Worm (Caenorhabditis elegans) whole organism, L4 larva: ENCODE measurements around the gene rmif-2.

Experiments used
- F26F4.8 ChIP-seq: fragments of 200-800 bp; sonication (Bioruptor generic); conservative IDR thresholded peaks from 2 replicates; pipeline ENCODE4 v1.3.6; 2022; ENCODE audit warnings: missing genetic modification characterization, missing compliant biosample characterization
- F49E8.2 ChIP-seq: sonication (generic microtip); optimal IDR thresholded peaks from 2 replicates; lab custom pipeline; 2016; ENCODE audit warnings: missing compliant biosample characterization, mild to moderate bottlenecking, missing genetic modification characterization, borderline replicate concordance
- R02D3.7 ChIP-seq: fragments of 150-350 bp; sonication (generic microtip); optimal IDR thresholded peaks from 3 replicates; lab custom pipeline; 2014; ENCODE audit warnings: missing biosample characterization, missing genetic modification characterization
- T20F7.1 ChIP-seq: fragments of 200-800 bp; sonication (Bioruptor generic); optimal IDR thresholded peaks from 2 replicates; lab custom pipeline; 2018; ENCODE audit warnings: mild to moderate bottlenecking, missing genetic modification characterization, missing compliant biosample characterization
- Y5F2A.4 ChIP-seq: fragments of 200-800 bp; sonication (Bioruptor generic); optimal IDR thresholded peaks from 2 replicates; lab custom pipeline; 2018; ENCODE audit warnings: mild to moderate bottlenecking, missing genetic modification characterization, missing compliant biosample characterization
- aha-1 ChIP-seq: fragments of 150-350 bp; peaks from one replicate; lab custom pipeline; 2014; ENCODE audit warnings: missing biosample characterization, missing genetic modification characterization
- attf-4 ChIP-seq: sonication (generic microtip); optimal IDR thresholded peaks from 3 replicates; lab custom pipeline; 2017; ENCODE audit warnings: missing biosample characterization, missing genetic modification characterization
- ceh-28 ChIP-seq: fragments of 150-350 bp; optimal IDR thresholded peaks from 2 replicates; lab custom pipeline; 2014; ENCODE audit warnings: missing biosample characterization, missing genetic modification reagents, missing genetic modification characterization
- daf-19 ChIP-seq: fragments of 200-800 bp; sonication (Bioruptor generic); conservative IDR thresholded peaks from 2 replicates; pipeline ENCODE4 v1.3.6; 2022; ENCODE audit warnings: missing genetic modification characterization, missing compliant biosample characterization
- egl-43 ChIP-seq: fragments of 200-800 bp; sonication (Bioruptor generic); IDR thresholded peaks from 2 replicates; pipeline ENCODE4 v1.3.6; 2022; ENCODE audit warnings: missing genetic modification reagents, missing genetic modification characterization, missing compliant biosample characterization
- hif-1 ChIP-seq, 2 experiments: sonication (generic microtip); optimal IDR thresholded peaks; 2 replicates each; lab custom pipeline; 2016 to 2017; ENCODE audit warnings: missing compliant biosample characterization in 2 of 2, missing genetic modification characterization in 2 of 2, missing genetic modification reagents in 2 of 2, missing genotype in 2 of 2, mild to moderate bottlenecking in 1 of 2
- hmg-1.1 ChIP-seq: fragments of 200-800 bp; sonication (Bioruptor generic); IDR thresholded peaks from 2 replicates; pipeline ENCODE4 v1.3.6; 2022; ENCODE audit warnings: missing genetic modification reagents, missing genetic modification characterization, missing compliant biosample characterization
- jun-1 ChIP-seq: fragments of 150-350 bp; optimal IDR thresholded peaks from 2 replicates; lab custom pipeline; 2014; ENCODE audit warnings: missing biosample characterization, missing genetic modification reagents, missing genetic modification characterization
- lin-13 ChIP-seq: fragments of 150-350 bp; optimal IDR thresholded peaks from 2 replicates; lab custom pipeline; 2014; ENCODE audit warnings: missing biosample characterization, missing genetic modification reagents, missing genetic modification characterization
- lin-29 ChIP-seq: fragments of 200-800 bp; sonication (Bioruptor generic); IDR thresholded peaks from 2 replicates; pipeline ENCODE4 v1.3.6; 2022; ENCODE audit warnings: missing genetic modification reagents, missing genetic modification characterization, missing compliant biosample characterization
- lsy-2 ChIP-seq, 2 experiments: fragments of 150-350 bp in 1 of 2; sonication (generic microtip) in 1 of 2; optimal IDR thresholded peaks; 2 replicates each; lab custom pipeline; 2014 to 2017; ENCODE audit warnings: missing biosample characterization in 2 of 2, missing genetic modification characterization in 2 of 2
- madf-5 ChIP-seq, 2 experiments: fragments of 200-800 bp; sonication (Bioruptor generic); IDR thresholded peaks; 2 replicates each; pipeline ENCODE4 v1.3.6; 2022; ENCODE audit warnings: missing compliant biosample characterization in 2 of 2, missing genetic modification characterization in 2 of 2
- nhr-10 ChIP-seq: fragments of 150-350 bp; optimal IDR thresholded peaks from 2 replicates; lab custom pipeline; 2014; ENCODE audit warnings: missing biosample characterization, missing genetic modification characterization
- nhr-6 ChIP-seq: fragments of 150-350 bp; optimal IDR thresholded peaks from 2 replicates; lab custom pipeline; 2014; ENCODE audit warnings: missing biosample characterization, missing genetic modification characterization
- nhr-77 ChIP-seq: fragments of 150-350 bp; optimal IDR thresholded peaks from 2 replicates; lab custom pipeline; 2014; ENCODE audit warnings: missing biosample characterization, missing genetic modification characterization
- pha-4 ChIP-seq, 2 experiments: fragments of 150-350 bp in 1 of 2; fragments of 200-800 bp in 1 of 2; sonication (Bioruptor generic) in 1 of 2; IDR thresholded peaks in 1 of 2; optimal IDR thresholded peaks in 1 of 2; 2 replicates each; pipeline versions ENCODE4 v1.3.6 to Lab custom; 2014 to 2022; ENCODE audit warnings: missing genetic modification characterization in 2 of 2, missing genetic modification reagents in 2 of 2, missing biosample characterization in 1 of 2, missing compliant biosample characterization in 1 of 2
- pqm-1 ChIP-seq: sonication (generic microtip); optimal IDR thresholded peaks from 2 replicates; lab custom pipeline; 2017; ENCODE audit warnings: missing biosample characterization, missing genetic modification characterization
- set-16 ChIP-seq: fragments of 200-800 bp; sonication (Bioruptor generic); IDR thresholded peaks from 2 replicates; pipeline ENCODE4 v1.3.6; 2022; ENCODE audit warnings: missing genetic modification reagents, missing genetic modification characterization, missing compliant biosample characterization
- snpc-1.2 ChIP-seq: fragments of 200-800 bp; sonication (Bioruptor generic); IDR thresholded peaks from 2 replicates; pipeline ENCODE4 v1.3.6; 2022; ENCODE audit warnings: missing genetic modification reagents, missing genetic modification characterization, missing compliant biosample characterization
- snpc-4 ChIP-seq: fragments of 150-350 bp; optimal IDR thresholded peaks from 2 replicates; lab custom pipeline; 2014; ENCODE audit warnings: missing biosample characterization, missing genetic modification characterization
- spr-1 ChIP-seq: sonication (generic microtip); optimal IDR thresholded peaks from 2 replicates; lab custom pipeline; 2016; ENCODE audit warnings: mild to moderate bottlenecking, missing genetic modification characterization, missing compliant biosample characterization
- unc-130 ChIP-seq: sonication (generic microtip); optimal IDR thresholded peaks from 2 replicates; lab custom pipeline; 2016; ENCODE audit warnings: missing genetic modification reagents, missing genetic modification characterization, missing compliant biosample characterization
- zfp-2 ChIP-seq: sonication (generic microtip); optimal IDR thresholded peaks from 2 replicates; lab custom pipeline; 2016; ENCODE audit warnings: mild to moderate bottlenecking, missing genetic modification characterization, missing compliant biosample characterization
- zip-2 ChIP-seq: fragments of 150-350 bp; optimal IDR thresholded peaks from 2 replicates; lab custom pipeline; 2014; ENCODE audit warnings: missing biosample characterization, missing genetic modification characterization
- ztf-11 ChIP-seq: fragments of 150-350 bp; optimal IDR thresholded peaks from 2 replicates; lab custom pipeline; 2014; ENCODE audit warnings: missing biosample characterization, missing genetic modification characterization

rmif-2 gene

ce11 chrIV:1228675-1229130, 46.3 kb downstream of the rmif-2 start, which contains the start of gene W09G12.7 (continued):
- TF ChIP-seq aha-1 (tag; lab: Kevin White, UChicago) = no peak

ce11 chrIV:1231589-1231988, 49.2 kb downstream of the rmif-2 start, which contains the start of gene W09G12.6:
TSS of gene W09G12.6 (plus strand) at chrIV:1231889.
- no peak for TF ChIP-seq zip-2 (tag; lab: Kevin White, UChicago)
- no peak for TF ChIP-seq jun-1 (tag; lab: Kevin White, UChicago)
- TF ChIP-seq snpc-1.2 (GFP tag; lab: Robert Waterston, UW) = no peak
- TF ChIP-seq spr-1 (tag; lab: Kevin White, UChicago) = no peak
- no peak for TF ChIP-seq lin-29 (GFP tag; lab: Robert Waterston, UW)
- no peak for TF ChIP-seq nhr-6
- no peak for TF ChIP-seq lin-13 (GFP tag; lab: Kevin White, UChicago)
- TF ChIP-seq nhr-10 (tag; lab: Kevin White, UChicago) = no peak
- TF ChIP-seq nhr-77 (tag; lab: Kevin White, UChicago) = no peak
- TF ChIP-seq hif-1 (tag; optimal IDR thresholded peaks at IDR 0.05; lab: Kevin White, UChicago) = no peak
- no peak for TF ChIP-seq F26F4.8 (GFP tag; lab: Robert Waterston, UW)
- no peak for TF ChIP-seq pqm-1 (tag; lab: Kevin White, UChicago)
- TF ChIP-seq zfp-2 (tag; lab: Kevin White, UChicago) = no peak
- TF ChIP-seq lsy-2 (tag; optimal IDR thresholded peaks at IDR 0.05; lab: Kevin White, UChicago) = no peak

- TF ChIP-seq unc-130 (GFP tag; lab: Kevin White, UChicago) = no peak
- TF ChIP-seq snpc-1.2 (GFP tag; lab: Robert Waterston, UW) = 0 out of 2 replicates have a peak, but pooled peaks have one; percentile 40
- peak; percentile 99 for TF ChIP-seq set-16 (GFP tag; lab: Robert Waterston, UW)
- peak; percentile 90 for TF ChIP-seq aha-1 (tag; lab: Kevin White, UChicago)
- TF ChIP-seq ztf-11 (tag; lab: Kevin White, UChicago) = no peak
- TF ChIP-seq daf-19 (GFP tag; lab: Robert Waterston, UW) = no peak
- no peak for TF ChIP-seq hmg-1.1
- TF ChIP-seq attf-4 = no peak
- no peak for TF ChIP-seq Y5F2A.4 (GFP tag; lab: Kevin White, UChicago)
- TF ChIP-seq pha-4 (GFP tag; IDR thresholded peaks at IDR 0.05; lab: Robert Waterston, UW) = peak; percentile 69; the same call in 1 of the 2 replicates
- TF ChIP-seq pha-4 (tag; optimal IDR thresholded peaks at IDR 0.05; lab: Kevin White, UChicago) = no peak
- TF ChIP-seq egl-43 (GFP tag; lab: Robert Waterston, UW) = peak; percentile 63
- 0 out of 4 replicates have a peak, but pooled peaks of 1 of the 2 experiments have one; percentile 35 for TF ChIP-seq madf-5 (GFP tag; IDR thresholded peaks at IDR 0.05; lab: Robert Waterston, UW)
- no peak for TF ChIP-seq snpc-4 (tag; lab: Kevin White, UChicago)
- no peak for TF ChIP-seq F49E8.2 (tag; lab: Kevin White, UChicago)
These were observed 50.2 kb downstream of the rmif-2 start for ce11 chrIV:1232419-1233145.

ce11 chrIV:1234780-1235179, 52.4 kb downstream of the rmif-2 start:
- no peak for TF ChIP-seq T20F7.1 (GFP tag; lab: Kevin White, UChicago)
- peak; percentile 73 for TF ChIP-seq ceh-28 (tag; lab: Kevin White, UChicago)

DNA sequence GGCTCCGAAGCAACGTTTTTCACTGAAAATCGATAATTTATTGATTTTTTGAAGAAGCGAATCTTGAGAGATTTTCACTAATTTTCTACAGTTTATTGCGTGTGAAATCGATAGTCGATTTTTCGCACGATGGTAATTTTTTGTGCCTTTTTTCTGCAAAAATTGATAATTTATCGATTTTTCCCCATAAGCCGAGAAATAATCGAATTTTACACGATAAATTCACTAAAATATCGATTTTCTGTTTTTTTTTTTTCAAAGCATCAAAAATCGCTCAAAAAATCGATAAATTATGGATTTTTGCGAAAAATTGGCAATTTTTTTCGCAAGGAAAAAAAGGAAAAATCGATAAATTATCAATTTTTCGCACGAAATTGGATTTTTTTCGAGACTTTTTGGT, 53.4 kb downstream of the rmif-2 start:
- TF ChIP-seq R02D3.7 (tag; lab: Kevin White, UChicago) (no peak), ceh-28 (tag; lab: Kevin White, UChicago) (peak; percentile 77)
